Fruit fly (Drosophila melanogaster): ENCODE results near the gene CG12268.

The CG12268 gene

DNA sequence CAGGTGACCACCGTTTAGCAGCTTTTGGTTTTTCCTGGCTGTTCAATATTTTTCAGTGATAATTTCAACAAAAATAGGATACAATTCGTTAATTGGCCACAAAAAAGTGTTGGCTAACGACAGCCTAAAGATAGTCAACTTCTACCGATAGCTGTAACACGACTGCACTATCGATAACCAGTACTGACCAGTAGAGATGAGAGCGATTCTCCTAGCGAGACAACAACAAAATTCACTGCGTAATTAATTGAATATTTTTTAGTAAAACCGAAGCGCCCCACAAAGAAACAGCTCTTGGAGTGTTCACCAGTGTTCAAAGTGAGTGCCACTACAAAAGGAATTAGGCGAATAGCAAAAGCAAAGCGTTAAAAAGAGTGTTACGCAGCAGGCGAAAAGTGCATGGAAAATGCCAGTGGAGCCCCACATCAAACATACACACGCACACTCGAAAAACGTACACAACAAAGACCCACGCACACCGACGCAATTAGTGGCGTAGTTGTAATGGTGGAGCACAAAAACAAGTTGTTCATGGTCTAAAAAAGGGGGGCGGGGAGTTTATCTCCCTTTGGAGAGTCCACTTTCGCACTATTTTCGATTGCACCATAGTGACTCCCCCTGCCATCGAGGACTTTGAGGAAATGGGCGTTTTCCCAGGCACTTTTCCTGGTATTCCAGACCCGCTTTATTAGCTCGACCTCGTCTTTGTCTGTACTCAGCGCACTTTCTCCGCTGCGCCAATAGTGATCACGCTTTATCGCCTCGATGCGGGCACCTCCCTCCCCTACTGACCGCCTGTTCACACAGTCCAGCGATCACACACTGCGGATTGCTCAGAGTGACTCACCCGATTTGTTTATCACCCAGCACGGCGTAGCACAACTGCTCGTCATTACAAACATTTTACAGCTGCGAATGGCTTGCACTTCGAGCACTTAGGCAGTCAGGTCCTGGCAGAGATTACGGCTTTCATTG lies 44.9 kb upstream of the CG12268 start, which contains the start of the genes Epp and Rab7 (continued):
- TF ChIP-seq Bdp1 (GFP tag; optimal IDR thresholded peaks at IDR 0.05) = no peak
- no peak for TF ChIP-seq schlank (tag; optimal IDR thresholded peaks at IDR 0.05)
- no peak for TF ChIP-seq Stat92E (GFP tag; optimal IDR thresholded peaks at IDR 0.05)
- peak; percentile 40 for TF ChIP-seq CG12391 (tag; optimal IDR thresholded peaks at IDR 0.05)
- TF ChIP-seq ttk (GFP tag; IDR thresholded peaks at IDR 0.05) = no peak
- TF ChIP-seq CG31365 (tag; optimal IDR thresholded peaks at IDR 0.05) = no peak
- peak; percentile 72 for TF ChIP-seq nerfin-2 (GFP tag; IDR thresholded peaks at IDR 0.05; ENCODE audit: partially characterized antibody)
- peak; percentile 51 for TF ChIP-seq Antp (GFP tag; optimal IDR thresholded peaks at IDR 0.05)
- TF ChIP-seq CG1647 (GFP tag; optimal IDR thresholded peaks at IDR 0.05) = peak; percentile 24
- peak; percentile 28 for TF ChIP-seq CG7271 (tag; optimal IDR thresholded peaks at IDR 0.05)
- TF ChIP-seq CG1233 (GFP tag; optimal IDR thresholded peaks at IDR 0.05) = peak; percentile 12
- peak; percentile 85 for TF ChIP-seq CG14860 (GFP tag; IDR thresholded peaks at IDR 0.05; ENCODE audit: partially characterized antibody)
- no peak for TF ChIP-seq HLHmδ (GFP tag; optimal IDR thresholded peaks at IDR 0.05)
- TF ChIP-seq CG8359 (GFP tag; optimal IDR thresholded peaks at IDR 0.05; ENCODE audit: borderline replicate concordance) = no peak
- no peak for TF ChIP-seq ase (GFP tag; IDR thresholded peaks at IDR 0.05)
- TF ChIP-seq Oli (tag; optimal IDR thresholded peaks at IDR 0.05) = no peak
- peak; percentile 5 for TF ChIP-seq Camta (GFP tag; optimal IDR thresholded peaks at IDR 0.05)
- no peak for TF ChIP-seq CG13894 (tag; optimal IDR thresholded peaks at IDR 0.05)
- no peak for TF ChIP-seq CG10209 (GFP tag; optimal IDR thresholded peaks at IDR 0.05)
- peak; percentile 20; the same call in 1 of the 2 replicates for TF ChIP-seq E2f2 (GFP tag; IDR thresholded peaks at IDR 0.05)
- no peak for TF ChIP-seq Lim3 (GFP tag; IDR thresholded peaks at IDR 0.05)
- no peak for TF ChIP-seq CG3407 (GFP tag; optimal IDR thresholded peaks at IDR 0.05)
- TF ChIP-seq Dbx (GFP tag; IDR thresholded peaks at IDR 0.05) = peak; percentile 66; the same call in 2 of the 3 replicates
- TF ChIP-seq caup (GFP tag; optimal IDR thresholded peaks at IDR 0.05; ENCODE audit: severe bottlenecking) = peak; percentile 14
- no peak; the same call in 1 of the 2 replicates for TF ChIP-seq CG31441 (GFP tag; IDR thresholded peaks at IDR 0.05)
- TF ChIP-seq chn (GFP tag; optimal IDR thresholded peaks at IDR 0.05) = peak; percentile 31
- peak; percentile 67 for TF ChIP-seq lilli (GFP tag; optimal IDR thresholded peaks at IDR 0.05)
- TF ChIP-seq NK7.1 (GFP tag; optimal IDR thresholded peaks at IDR 0.05) = no peak
- peak; percentile 68 for TF ChIP-seq ems (GFP tag; optimal IDR thresholded peaks at IDR 0.05)
- peak; percentile 29; the same call in 1 of the 2 replicates for TF ChIP-seq CG32532 (GFP tag; IDR thresholded peaks at IDR 0.05)
- no peak for TF ChIP-seq CG3838 (GFP tag; optimal IDR thresholded peaks at IDR 0.05)
- 0 out of 2 replicates have a peak, but pooled peaks have one; percentile 27 for TF ChIP-seq CG7372 (GFP tag; IDR thresholded peaks at IDR 0.05)
- peak; percentile 89 for TF ChIP-seq Dll (GFP tag; IDR thresholded peaks at IDR 0.05; ENCODE audit: partially characterized antibody)
- no peak for TF ChIP-seq CG6813 (GFP tag; optimal IDR thresholded peaks at IDR 0.05)
- TF ChIP-seq CG14050 (GFP tag; IDR thresholded peaks at IDR 0.05) = no peak
- TF ChIP-seq fru (optimal IDR thresholded peaks at IDR 0.05) = no peak
- TF ChIP-seq CG7839 (tag; optimal IDR thresholded peaks at IDR 0.05) = no peak
- peak; percentile 59 for TF ChIP-seq nmo (GFP tag; optimal IDR thresholded peaks at IDR 0.05)
- peak; percentile 75 for TF ChIP-seq CG3847 (GFP tag; IDR thresholded peaks at IDR 0.05)
- peak; percentile 70 for TF ChIP-seq zfh2 (GFP tag; optimal IDR thresholded peaks at IDR 0.05)
- no peak for TF ChIP-seq crc (GFP tag; optimal IDR thresholded peaks at IDR 0.05)
- no peak for TF ChIP-seq CG5180 (GFP tag; optimal IDR thresholded peaks at IDR 0.05)
- TF ChIP-seq CoRest (tag; optimal IDR thresholded peaks at IDR 0.05) = peak; percentile 8
- no peak for TF ChIP-seq psq (GFP tag; optimal IDR thresholded peaks at IDR 0.05)
- TF ChIP-seq CG4854 (GFP tag; optimal IDR thresholded peaks at IDR 0.05) = peak; percentile 13
- peak; percentile 54 for TF ChIP-seq eyg (GFP tag; optimal IDR thresholded peaks at IDR 0.05)
- TF ChIP-seq zen (tag; optimal IDR thresholded peaks at IDR 0.05) = peak; percentile 60
- peak; percentile 30 for TF ChIP-seq CG18764 (GFP tag; optimal IDR thresholded peaks at IDR 0.05)

Data from whole organism, embryonic.